Fruit fly (Drosophila melanogaster) whole organism, adult: Measurements from ENCODE around the gene CG7215.

Experiments
- CG11617 ChIP-seq: fragments of 200-800 bp; sonication (Bioruptor generic); optimal IDR thresholded peaks from 2 replicates; lab custom pipeline; 2017; ENCODE audit warnings: mild to moderate bottlenecking, missing biosample characterization, missing genetic modification reagents, missing genetic modification characterization
- CG12768 ChIP-seq: fragments of 200-800 bp; sonication (Bioruptor generic); optimal IDR thresholded peaks from 2 replicates; lab custom pipeline; 2017; ENCODE audit warnings: missing biosample characterization, missing genetic modification characterization, mild to moderate bottlenecking, moderate library complexity, missing genetic modification reagents
- CG14711 ChIP-seq: fragments of 200-800 bp; sonication (Bioruptor generic); optimal IDR thresholded peaks from 2 replicates; lab custom pipeline; 2018; ENCODE audit warnings: missing biosample characterization, mild to moderate bottlenecking, missing genetic modification characterization, moderate library complexity
- CG1620 ChIP-seq: fragments of 200-800 bp; sonication (Bioruptor generic); optimal IDR thresholded peaks from 2 replicates; lab custom pipeline; 2016; ENCODE audit warnings: missing biosample characterization, missing genetic modification characterization
- CG33017 ChIP-seq: fragments of 200-800 bp; sonication (Bioruptor generic); optimal IDR thresholded peaks from 2 replicates; lab custom pipeline; 2018; ENCODE audit warnings: missing biosample characterization, mild to moderate bottlenecking, missing genetic modification characterization, moderate library complexity
- CG5204 ChIP-seq: fragments of 200-800 bp; sonication (Bioruptor generic); optimal IDR thresholded peaks from 2 replicates; lab custom pipeline; 2016; ENCODE audit warnings: missing biosample characterization, missing genetic modification characterization
- CG7045 ChIP-seq: fragments of 200-800 bp; sonication (Bioruptor generic); optimal IDR thresholded peaks from 2 replicates; lab custom pipeline; 2017; ENCODE audit warnings: missing biosample characterization, mild to moderate bottlenecking, missing genetic modification characterization
- CG7101 ChIP-seq: fragments of 200-800 bp; sonication (Bioruptor generic); optimal IDR thresholded peaks from 2 replicates; lab custom pipeline; 2018; ENCODE audit warnings: missing biosample characterization, mild to moderate bottlenecking, missing genetic modification characterization, moderate library complexity
- Clk ChIP-seq: fragments of 200-800 bp; sonication (Bioruptor generic); optimal IDR thresholded peaks from 2 replicates; lab custom pipeline; 2017; ENCODE audit warnings: missing biosample characterization, missing genetic modification characterization
- Crg-1 ChIP-seq: fragments of 200-800 bp; sonication (Bioruptor generic); optimal IDR thresholded peaks from 2 replicates; lab custom pipeline; 2016; ENCODE audit warnings: missing biosample characterization, missing genetic modification characterization
- Hr96 ChIP-seq: fragments of 200-800 bp; sonication (Bioruptor generic); optimal IDR thresholded peaks from 2 replicates; lab custom pipeline; 2016; ENCODE audit warnings: missing biosample characterization, missing genetic modification characterization
- Mnt ChIP-seq: fragments of 200-800 bp; sonication (Bioruptor generic); optimal IDR thresholded peaks from 2 replicates; lab custom pipeline; 2016; ENCODE audit warnings: missing biosample characterization, mild to moderate bottlenecking, missing genetic modification characterization
- bab1 ChIP-seq: fragments of 200-800 bp; sonication (Bioruptor generic); optimal IDR thresholded peaks from 3 replicates; lab custom pipeline; 2019; ENCODE audit warnings: missing biosample characterization, mild to moderate bottlenecking, missing genetic modification characterization, moderate library complexity
- cic ChIP-seq: fragments of 200-800 bp; sonication (Bioruptor generic); optimal IDR thresholded peaks from 2 replicates; lab custom pipeline; 2017; ENCODE audit warnings: missing biosample characterization, mild to moderate bottlenecking, missing genetic modification characterization, moderate library complexity
- cnc ChIP-seq, 2 experiments: fragments of >200 bp; optimal IDR thresholded peaks; 2 replicates each; lab custom pipeline; 2017
- kay ChIP-seq: fragments of 200-800 bp; sonication (Bioruptor generic); peaks from one replicate; lab custom pipeline; 2016; ENCODE audit warnings: missing biosample characterization, missing genetic modification characterization, borderline replicate concordance
- ovo ChIP-seq: fragments of 200-800 bp; sonication (Bioruptor generic); optimal IDR thresholded peaks from 2 replicates; lab custom pipeline; 2016; ENCODE audit warnings: missing biosample characterization, missing genetic modification characterization
- pad ChIP-seq: fragments of 200-800 bp; sonication (Bioruptor generic); optimal IDR thresholded peaks from 3 replicates; lab custom pipeline; 2017; ENCODE audit warnings: missing biosample characterization, missing genetic modification characterization, mild to moderate bottlenecking, moderate library complexity, missing genetic modification reagents
- tj ChIP-seq: fragments of 200-800 bp; sonication (Bioruptor generic); optimal IDR thresholded peaks from 3 replicates; lab custom pipeline; 2017; ENCODE audit warnings: missing biosample characterization, mild to moderate bottlenecking, missing genetic modification characterization, moderate library complexity
- toe ChIP-seq: fragments of 200-800 bp; sonication (Bioruptor generic); optimal IDR thresholded peaks from 2 replicates; lab custom pipeline; 2016; ENCODE audit warnings: missing biosample characterization, missing genetic modification characterization

Gene CG7215

dm6 chr3R:18158401-18158800, 8.7 kb downstream of the CG7215 start, which contains the start of gene CG14315:
CG14315 (plus strand) TSS chr3R:18158701.
- TF ChIP-seq pad (GFP tag; lab: Kevin White, UChicago): no peak
- TF ChIP-seq Hr96 (GFP tag; lab: Kevin White, UChicago): no peak
- no peak for TF ChIP-seq kay (GFP tag; lab: Kevin White, UChicago)
- no peak for TF ChIP-seq cic (GFP tag; lab: Kevin White, UChicago)
- no peak for TF ChIP-seq toe (GFP tag; lab: Kevin White, UChicago)
- TF ChIP-seq Mnt (GFP tag; lab: Kevin White, UChicago): no peak
- no peak for TF ChIP-seq CG1620 (GFP tag; lab: Kevin White, UChicago)
- TF ChIP-seq CG5204: no peak
- no peak for TF ChIP-seq CG7101
- no peak for TF ChIP-seq CG14711 (tag; lab: Kevin White, UChicago)
- no peak for TF ChIP-seq ovo (GFP tag; lab: Kevin White, UChicago)
- TF ChIP-seq cnc (optimal IDR thresholded peaks at IDR 0.05; lab: Kevin White, UChicago): no peak

- TF ChIP-seq CG5204: no peak
- TF ChIP-seq CG12768 (GFP tag; lab: Kevin White, UChicago): no peak
- TF ChIP-seq Hr96 (GFP tag; lab: Kevin White, UChicago): no peak
- TF ChIP-seq bab1 (GFP tag; lab: Kevin White, UChicago): no peak
- no peak for TF ChIP-seq ovo (GFP tag; lab: Kevin White, UChicago)
- no peak for TF ChIP-seq pad (GFP tag; lab: Kevin White, UChicago)
- TF ChIP-seq CG14711 (tag; lab: Kevin White, UChicago): no peak
Observed at dm6 chr3R:18157459-18157858, 9.6 kb downstream of the CG7215 start.

dm6 chr3R:18156608-18157007, 10.5 kb downstream of the CG7215 start:
- no peak for TF ChIP-seq CG11617 (GFP tag; lab: Kevin White, UChicago)
- TF ChIP-seq CG12768 (GFP tag; lab: Kevin White, UChicago): no peak
- TF ChIP-seq cic (GFP tag; lab: Kevin White, UChicago): no peak
- no peak for TF ChIP-seq cnc (optimal IDR thresholded peaks at IDR 0.05; lab: Kevin White, UChicago)
- TF ChIP-seq CG7045: no peak
- no peak for TF ChIP-seq CG33017 (tag; lab: Kevin White, UChicago)
- no peak for TF ChIP-seq tj
- no peak for TF ChIP-seq CG1620 (GFP tag; lab: Kevin White, UChicago)
- TF ChIP-seq Hr96 (GFP tag; lab: Kevin White, UChicago): no peak
- TF ChIP-seq CG14711 (tag; lab: Kevin White, UChicago): no peak
- TF ChIP-seq CG5204: no peak
- no peak for TF ChIP-seq Crg-1 (GFP tag; lab: Kevin White, UChicago)
- no peak for TF ChIP-seq ovo (GFP tag; lab: Kevin White, UChicago)
- TF ChIP-seq Mnt (GFP tag; lab: Kevin White, UChicago): no peak
- TF ChIP-seq bab1 (GFP tag; lab: Kevin White, UChicago): no peak
- no peak for TF ChIP-seq kay (GFP tag; lab: Kevin White, UChicago)
- no peak for TF ChIP-seq CG7101
- TF ChIP-seq toe (GFP tag; lab: Kevin White, UChicago): no peak

dm6 chr3R:18153698-18154097, 13.4 kb downstream of the CG7215 start:
- TF ChIP-seq Hr96 (GFP tag; lab: Kevin White, UChicago) (no peak), pad (GFP tag; lab: Kevin White, UChicago) (no peak), CG1620 (GFP tag; lab: Kevin White, UChicago) (no peak), CG33017 (tag; lab: Kevin White, UChicago) (no peak), tj (no peak), cnc (optimal IDR thresholded peaks at IDR 0.05; lab: Kevin White, UChicago) (no peak), Clk (GFP tag; lab: Kevin White, UChicago) (no peak)

- TF ChIP-seq CG5204: no peak
Observed at dm6 chr3R:18151820-18152219, 15.3 kb downstream of the CG7215 start, which contains the start of gene CG14316. CG14316 (plus strand) TSS chr3R:18152120.

- no peak for TF ChIP-seq cnc (optimal IDR thresholded peaks at IDR 0.05; lab: Kevin White, UChicago)
- TF ChIP-seq cic (GFP tag; lab: Kevin White, UChicago): no peak
- TF ChIP-seq CG11617 (GFP tag; lab: Kevin White, UChicago): no peak
- no peak for TF ChIP-seq CG5204
- TF ChIP-seq Crg-1 (GFP tag; lab: Kevin White, UChicago): no peak
- no peak for TF ChIP-seq ovo (GFP tag; lab: Kevin White, UChicago)
- TF ChIP-seq CG33017 (tag; lab: Kevin White, UChicago): no peak
- TF ChIP-seq toe (GFP tag; lab: Kevin White, UChicago): no peak
- no peak for TF ChIP-seq CG1620 (GFP tag; lab: Kevin White, UChicago)
- TF ChIP-seq pad (GFP tag; lab: Kevin White, UChicago): no peak
- no peak for TF ChIP-seq Clk (GFP tag; lab: Kevin White, UChicago)
- no peak for TF ChIP-seq kay (GFP tag; lab: Kevin White, UChicago)
- TF ChIP-seq CG14711 (tag; lab: Kevin White, UChicago): no peak
- TF ChIP-seq Mnt (GFP tag; lab: Kevin White, UChicago): no peak
- TF ChIP-seq Hr96 (GFP tag; lab: Kevin White, UChicago): no peak
Observed at dm6 chr3R:18146629-18147028, 20.4 kb downstream of the CG7215 start.

dm6 chr3R:18144853-18145252, 22.2 kb downstream of the CG7215 start:
- TF ChIP-seq kay (GFP tag; lab: Kevin White, UChicago): no peak
- no peak for TF ChIP-seq CG11617 (GFP tag; lab: Kevin White, UChicago)
- TF ChIP-seq cnc (optimal IDR thresholded peaks at IDR 0.05; lab: Kevin White, UChicago): no peak
- no peak for TF ChIP-seq cic (GFP tag; lab: Kevin White, UChicago)
- no peak for TF ChIP-seq bab1 (GFP tag; lab: Kevin White, UChicago)
- TF ChIP-seq CG12768 (GFP tag; lab: Kevin White, UChicago): no peak
- TF ChIP-seq Clk (GFP tag; lab: Kevin White, UChicago): no peak
- no peak for TF ChIP-seq Hr96 (GFP tag; lab: Kevin White, UChicago)
- no peak for TF ChIP-seq CG33017 (tag; lab: Kevin White, UChicago)
- no peak for TF ChIP-seq ovo (GFP tag; lab: Kevin White, UChicago)
- no peak for TF ChIP-seq pad (GFP tag; lab: Kevin White, UChicago)
- TF ChIP-seq CG5204: no peak
- TF ChIP-seq Crg-1 (GFP tag; lab: Kevin White, UChicago): no peak
- TF ChIP-seq CG14711 (tag; lab: Kevin White, UChicago): no peak
- no peak for TF ChIP-seq CG7045
- TF ChIP-seq CG7101: no peak
- no peak for TF ChIP-seq toe (GFP tag; lab: Kevin White, UChicago)
- no peak for TF ChIP-seq tj
